Worm (Caenorhabditis elegans): ENCODE measurements around the gene C35B1.5.

- TF ChIP-seq F13C5.2 (tag; optimal IDR thresholded peaks at IDR 0.05) (no peak), hmbx-1 (tag; optimal IDR thresholded peaks at IDR 0.05) (no peak), ets-7 (tag; optimal IDR thresholded peaks at IDR 0.05) (no peak), ama-1 (optimal IDR thresholded peaks at IDR 0.05) (no peak), scrt-1 (GFP tag; IDR thresholded peaks at IDR 0.05) (no peak), pes-1 (GFP tag; IDR thresholded peaks at IDR 0.05) (no peak), flt-1 (GFP tag; IDR thresholded peaks at IDR 0.05) (no peak), tbx-11 (GFP tag; IDR thresholded peaks at IDR 0.05) (no peak), hnd-1 (tag; optimal IDR thresholded peaks at IDR 0.05) (no peak), aly-1 (tag; optimal IDR thresholded peaks at IDR 0.05) (no peak)
These were observed 44.0 kb downstream of the C35B1.5 start, which contains the start of gene F35F11.2 for ce11 chrIV:4039984-4040383.
